Fruit fly (Drosophila melanogaster) whole organism, embryonic: ENCODE data around the gene T48.

Experiments used
- Aef1 ChIP-seq: fragments of 200-800 bp; sonication (Bioruptor generic); IDR thresholded peaks from 3 replicates; pipeline ENCODE4 v1.3.6; 2022; ENCODE audit warnings: missing biosample characterization, missing genetic modification characterization
- CG10462 ChIP-seq: fragments of 200-800 bp; sonication (Bioruptor generic); optimal IDR thresholded peaks from 2 replicates; lab custom pipeline; 2016; ENCODE audit warnings: missing biosample characterization, missing genetic modification characterization
- CG11560 ChIP-seq: fragments of 200-800 bp; sonication (Bioruptor generic); IDR thresholded peaks from 3 replicates; pipeline ENCODE4 v1.3.6; 2022; ENCODE audit warnings: missing biosample characterization, missing genetic modification characterization
- CG11696 ChIP-seq: fragments of 200-800 bp; sonication (Bioruptor generic); IDR thresholded peaks from 2 replicates; pipeline ENCODE4 v1.3.6; 2022; ENCODE audit warnings: missing biosample characterization, missing genetic modification characterization
- CG13624 ChIP-seq: fragments of 200-800 bp; sonication (Bioruptor generic); optimal IDR thresholded peaks from 2 replicates; lab custom pipeline; 2016; ENCODE audit warnings: missing biosample characterization, missing genetic modification characterization
- CG14014 ChIP-seq: fragments of 200-800 bp; sonication (Bioruptor generic); IDR thresholded peaks from 2 replicates; pipeline ENCODE4 v1.3.6; 2022; ENCODE audit warnings: missing biosample characterization, missing genetic modification characterization
- CG14710 ChIP-seq: fragments of 200-800 bp; sonication (Bioruptor generic); optimal IDR thresholded peaks from 3 replicates; lab custom pipeline; 2019; ENCODE audit warnings: missing biosample characterization, mild to moderate bottlenecking, missing genetic modification characterization, moderate library complexity
- CG15696 ChIP-seq: fragments of 200-800 bp; sonication (Bioruptor generic); optimal IDR thresholded peaks from 2 replicates; lab custom pipeline; 2019; ENCODE audit warnings: missing biosample characterization, mild to moderate bottlenecking, missing genetic modification characterization, moderate library complexity
- CG1792 ChIP-seq: fragments of 200-800 bp; sonication (Bioruptor generic); optimal IDR thresholded peaks from 2 replicates; lab custom pipeline; 2016; ENCODE audit warnings: missing biosample characterization, missing genetic modification characterization
- CG18011 ChIP-seq: fragments of 200-800 bp; sonication (Bioruptor generic); optimal IDR thresholded peaks from 2 replicates; lab custom pipeline; 2017; ENCODE audit warnings: missing biosample characterization, missing genetic modification characterization, mild to moderate bottlenecking, moderate library complexity, missing genotype
- CG2120 ChIP-seq: fragments of 200-800 bp; sonication (Bioruptor generic); optimal IDR thresholded peaks from 3 replicates; lab custom pipeline; 2016; ENCODE audit warnings: missing biosample characterization, missing genetic modification characterization
- CG32772 ChIP-seq: fragments of 200-800 bp; sonication (Bioruptor generic); IDR thresholded peaks from 2 replicates; pipeline ENCODE4 v1.3.6; 2022; ENCODE audit warnings: missing biosample characterization, missing genetic modification characterization
- CG3407 ChIP-seq: fragments of 200-800 bp; sonication (Bioruptor generic); optimal IDR thresholded peaks from 2 replicates; lab custom pipeline; 2018; ENCODE audit warnings: missing biosample characterization, mild to moderate bottlenecking, missing genetic modification characterization
- CG34422 ChIP-seq: fragments of 200-800 bp; sonication (Bioruptor generic); IDR thresholded peaks from 3 replicates; pipeline ENCODE4 v1.3.6; 2022; ENCODE audit warnings: missing biosample characterization, missing genetic modification characterization
- CG4424 ChIP-seq: fragments of 200-800 bp; sonication (Bioruptor generic); optimal IDR thresholded peaks from 3 replicates; lab custom pipeline; 2016; ENCODE audit warnings: missing biosample characterization, missing genetic modification characterization
- CG9817 ChIP-seq: fragments of 200-800 bp; sonication (Bioruptor generic); optimal IDR thresholded peaks from 2 replicates; lab custom pipeline; 2018; ENCODE audit warnings: missing biosample characterization, mild to moderate bottlenecking, missing genetic modification characterization, moderate library complexity
- CTCF ChIP-seq: fragments of 200-800 bp; sonication (Bioruptor generic); optimal IDR thresholded peaks from 2 replicates; lab custom pipeline; 2017; ENCODE audit warnings: missing biosample characterization, mild to moderate bottlenecking, missing genetic modification characterization, moderate library complexity
- E2f2 ChIP-seq: fragments of 200-800 bp; sonication (Bioruptor generic); IDR thresholded peaks from 2 replicates; pipeline ENCODE4 v1.3.6; 2022; ENCODE audit warnings: missing biosample characterization, missing genetic modification characterization
- HLH4C ChIP-seq: fragments of 200-800 bp; sonication (Bioruptor generic); IDR thresholded peaks from 3 replicates; pipeline ENCODE4 v1.3.6; 2022; ENCODE audit warnings: missing biosample characterization, missing genetic modification characterization; ENCODE audit not compliant: partially characterized antibody
- Hey ChIP-seq: fragments of 200-800 bp; sonication (Bioruptor generic); optimal IDR thresholded peaks from 3 replicates; lab custom pipeline; 2018; ENCODE audit warnings: missing biosample characterization, mild to moderate bottlenecking, missing genetic modification characterization
- Meics ChIP-seq: fragments of 200-800 bp; sonication (Bioruptor generic); optimal IDR thresholded peaks from 2 replicates; lab custom pipeline; 2017; ENCODE audit warnings: missing biosample characterization, mild to moderate bottlenecking, missing genetic modification characterization
- NfI ChIP-seq: fragments of 200-800 bp; sonication (Bioruptor generic); optimal IDR thresholded peaks from 3 replicates; lab custom pipeline; 2018; ENCODE audit warnings: missing biosample characterization, mild to moderate bottlenecking, missing genetic modification characterization, moderate library complexity
- Optix ChIP-seq: fragments of 200-800 bp; sonication (Bioruptor generic); IDR thresholded peaks from 3 replicates; pipeline ENCODE4 v1.3.6; 2022; ENCODE audit warnings: missing biosample characterization, missing genetic modification characterization
- Poxn ChIP-seq: fragments of 200-800 bp; sonication (Bioruptor generic); IDR thresholded peaks from 2 replicates; pipeline ENCODE4 v1.3.6; 2022; ENCODE audit warnings: missing biosample characterization, missing genetic modification characterization
- Rfx ChIP-seq: fragments of 200-800 bp; sonication (Bioruptor generic); IDR thresholded peaks from 2 replicates; pipeline ENCODE4 v1.3.6; 2022; ENCODE audit warnings: missing biosample characterization, missing genetic modification characterization
- Sox102F ChIP-seq: fragments of 200-800 bp; sonication (Bioruptor generic); optimal IDR thresholded peaks from 2 replicates; lab custom pipeline; 2018; ENCODE audit warnings: missing biosample characterization, mild to moderate bottlenecking, missing genetic modification characterization, moderate library complexity
- Spps ChIP-seq: fragments of 200-800 bp; sonication (Bioruptor generic); optimal IDR thresholded peaks from 2 replicates; lab custom pipeline; 2018; ENCODE audit warnings: missing biosample characterization, mild to moderate bottlenecking, missing genetic modification characterization
- aop ChIP-seq: fragments of 200-800 bp; sonication (Bioruptor generic); IDR thresholded peaks from 2 replicates; pipeline ENCODE4 v1.3.6; 2022; ENCODE audit warnings: missing biosample characterization, missing genetic modification characterization
- btn ChIP-seq: fragments of 200-800 bp; sonication (Bioruptor generic); optimal IDR thresholded peaks from 2 replicates; lab custom pipeline; 2016; ENCODE audit warnings: missing biosample characterization, missing genetic modification characterization
- cad ChIP-seq: fragments of >200 bp; optimal IDR thresholded peaks from 2 replicates; lab custom pipeline; 2017; ENCODE audit warnings: missing biosample characterization, missing genetic modification characterization
- corto ChIP-seq: fragments of 200-800 bp; sonication (Bioruptor generic); optimal IDR thresholded peaks from 2 replicates; lab custom pipeline; 2016; ENCODE audit warnings: missing biosample characterization, mild to moderate bottlenecking, missing genetic modification characterization, moderate library complexity
- dm ChIP-seq: fragments of 200-800 bp; sonication (Bioruptor generic); optimal IDR thresholded peaks from 3 replicates; lab custom pipeline; 2016; ENCODE audit warnings: missing biosample characterization, missing genetic modification characterization
- eve ChIP-seq, 2 experiments: fragments of >200 bp; optimal IDR thresholded peaks; 2 replicates each; lab custom pipeline; 2017; ENCODE audit warnings: missing biosample characterization in 2 of 2, missing genetic modification characterization in 2 of 2
- fd3F ChIP-seq: fragments of 200-800 bp; sonication (Bioruptor generic); optimal IDR thresholded peaks from 2 replicates; lab custom pipeline; 2018; ENCODE audit warnings: missing biosample characterization, mild to moderate bottlenecking, missing genetic modification characterization, moderate library complexity
- gro ChIP-seq: fragments of 200-800 bp; sonication (Bioruptor generic); optimal IDR thresholded peaks from 2 replicates; lab custom pipeline; 2016; ENCODE audit warnings: missing biosample characterization, missing genetic modification characterization
- lmd ChIP-seq: fragments of 200-800 bp; sonication (Bioruptor generic); IDR thresholded peaks from 2 replicates; pipeline ENCODE4 v1.3.6; 2022; ENCODE audit warnings: missing biosample characterization, missing genetic modification characterization
- lola ChIP-seq, 3 experiments: fragments of >200 bp in 2 of 3; fragments of 200-800 bp in 1 of 3; sonication (Bioruptor generic) in 1 of 3; optimal IDR thresholded peaks; 2 replicates each; lab custom pipeline; 2017 to 2019; ENCODE audit warnings: missing biosample characterization in 3 of 3, missing genetic modification characterization in 3 of 3, mild to moderate bottlenecking in 1 of 3, moderate library complexity in 1 of 3
- onecut ChIP-seq: fragments of 200-800 bp; sonication (Bioruptor generic); IDR thresholded peaks from 2 replicates; pipeline ENCODE4 v1.3.6; 2022; ENCODE audit warnings: missing biosample characterization, missing genetic modification characterization
- otp ChIP-seq: fragments of 200-800 bp; sonication (Bioruptor generic); IDR thresholded peaks from 3 replicates; pipeline ENCODE4, ENCODE4 v1.3.6; 2022; ENCODE audit warnings: missing biosample characterization, missing genetic modification characterization
- salm ChIP-seq: fragments of 200-800 bp; sonication (Bioruptor generic); optimal IDR thresholded peaks from 2 replicates; lab custom pipeline; 2018; ENCODE audit warnings: missing biosample characterization, mild to moderate bottlenecking, missing genetic modification characterization
- sens-2 ChIP-seq: fragments of 200-800 bp; sonication (Bioruptor generic); IDR thresholded peaks from 2 replicates; pipeline ENCODE4 v1.3.6; 2022; ENCODE audit warnings: missing biosample characterization, missing genetic modification characterization
- slbo ChIP-seq: fragments of 200-800 bp; sonication (Bioruptor generic); IDR thresholded peaks from 2 replicates; pipeline ENCODE4 v1.3.6; 2022; ENCODE audit warnings: missing biosample characterization, missing genetic modification characterization
- tap ChIP-seq: fragments of 200-800 bp; optimal IDR thresholded peaks from 3 replicates; lab custom pipeline; 2019; ENCODE audit warnings: missing biosample characterization, mild to moderate bottlenecking, missing genetic modification characterization, moderate library complexity
- tin ChIP-seq: fragments of 200-800 bp; sonication (Bioruptor generic); optimal IDR thresholded peaks from 3 replicates; lab custom pipeline; 2016; ENCODE audit warnings: missing biosample characterization, missing genetic modification characterization
- toy ChIP-seq: fragments of 200-800 bp; sonication (Bioruptor generic); IDR thresholded peaks from 2 replicates; pipeline ENCODE4 v1.3.6; 2022; ENCODE audit warnings: missing biosample characterization, missing genetic modification characterization
- trem ChIP-seq: fragments of 200-800 bp; optimal IDR thresholded peaks from 3 replicates; lab custom pipeline; 2019; ENCODE audit warnings: missing biosample characterization, mild to moderate bottlenecking, missing genetic modification characterization, moderate library complexity
- wdn ChIP-seq: fragments of 200-800 bp; sonication (Bioruptor generic); IDR thresholded peaks from 2 replicates; pipeline ENCODE4 v1.3.6; 2022; ENCODE audit warnings: missing biosample characterization, missing genetic modification characterization
- wek ChIP-seq: fragments of 200-800 bp; sonication (Bioruptor generic); optimal IDR thresholded peaks from 3 replicates; lab custom pipeline; 2018; ENCODE audit warnings: missing biosample characterization, mild to moderate bottlenecking, missing genetic modification characterization, moderate library complexity
- zen ChIP-seq: fragments of 200-800 bp; sonication (Bioruptor generic); optimal IDR thresholded peaks from 3 replicates; lab custom pipeline; 2018; ENCODE audit warnings: missing biosample characterization, mild to moderate bottlenecking, missing genetic modification characterization, moderate library complexity
- zen2 ChIP-seq: fragments of 200-800 bp; sonication (Bioruptor generic); IDR thresholded peaks from 3 replicates; pipeline ENCODE4 v1.3.6; 2022; ENCODE audit warnings: missing biosample characterization, missing genetic modification characterization; ENCODE audit not compliant: partially characterized antibody
- zf30C ChIP-seq: fragments of 200-800 bp; sonication (Bioruptor generic); optimal IDR thresholded peaks from 3 replicates; lab custom pipeline; 2018; ENCODE audit warnings: missing biosample characterization, mild to moderate bottlenecking, missing genetic modification characterization

Gene T48

dm6 chr3R:26906711-26907510 is 25.4 kb downstream of the T48 start (continued):
- TF ChIP-seq CG11560 (tag; lab: Robert Waterston, UW) (no peak), CG1792 (GFP tag; lab: Kevin White, UChicago) (no peak), wdn (GFP tag; lab: Robert Waterston, UW) (0 out of 2 replicates have a peak, but pooled peaks have one; percentile 5), tin (GFP tag; lab: Kevin White, UChicago) (no peak), toy (GFP tag; lab: Robert Waterston, UW) (no peak), cad (GFP tag; lab: Kevin White, UChicago) (no peak), CG3407 (GFP tag; lab: Kevin White, UChicago) (no peak), Rfx (peak; percentile 64), onecut (no peak), sens-2 (no peak), salm (tag; lab: Kevin White, UChicago) (no peak), Hey (tag; lab: Kevin White, UChicago) (no peak), CG9817 (no peak), gro (GFP tag; lab: Kevin White, UChicago) (no peak), E2f2 (GFP tag; lab: Robert Waterston, UW) (0 out of 2 replicates have a peak, but pooled peaks have one; percentile 6), dm (no peak), CG13624 (GFP tag; lab: Kevin White, UChicago) (peak; percentile 20), CG32772 (GFP tag; lab: Robert Waterston, UW) (no peak), Spps (tag; lab: Kevin White, UChicago) (no peak), zen (tag; lab: Kevin White, UChicago) (no peak), otp (GFP tag; lab: Robert Waterston, UW) (no peak), CTCF (no peak), btn (GFP tag; lab: Kevin White, UChicago) (no peak), slbo (GFP tag; lab: Robert Waterston, UW) (peak; percentile 61), eve (GFP tag; optimal IDR thresholded peaks at IDR 0.05; lab: Kevin White, UChicago) (no peak), CG2120 (GFP tag; lab: Kevin White, UChicago) (peak; percentile 57), CG18011 (GFP tag; lab: Kevin White, UChicago) (no peak), NfI (GFP tag; lab: Kevin White, UChicago) (no peak), lola (GFP tag; optimal IDR thresholded peaks at IDR 0.05; lab: Kevin White, UChicago) (no peak), wek (GFP tag; lab: Kevin White, UChicago) (no peak), Poxn (GFP tag; lab: Robert Waterston, UW) (no peak), CG4424 (GFP tag; lab: Kevin White, UChicago) (no peak), Meics (GFP tag; lab: Kevin White, UChicago) (no peak), aop (no peak), CG15696 (no peak), CG34422 (no peak), CG14014 (GFP tag; lab: Robert Waterston, UW) (0 out of 2 replicates have a peak, but pooled peaks have one; percentile 17), Sox102F (peak; percentile 7), HLH4C (GFP tag; lab: Robert Waterston, UW) (peak; percentile 46; the same call in 1 of the 3 replicates), CG10462 (no peak), zen2 (GFP tag; lab: Robert Waterston, UW) (no peak), zf30C (GFP tag; lab: Kevin White, UChicago) (no peak), fd3F (GFP tag; lab: Kevin White, UChicago) (no peak), CG14710 (no peak), lmd (GFP tag; lab: Robert Waterston, UW) (peak; percentile 34; the same call in 1 of the 2 replicates), tap (no peak), corto (GFP tag; lab: Kevin White, UChicago) (no peak), Optix (no peak), trem (tag; lab: Kevin White, UChicago) (no peak), CG11696 (GFP tag; lab: Robert Waterston, UW) (no peak), Aef1 (peak; percentile 35; the same call in 1 of the 3 replicates)
